Fruit fly (Drosophila melanogaster) S2 (cell line): ENCODE data around the gene ich.

ENCODE experiments used
- CG8478 ChIP-seq: fragments of >200 bp; optimal IDR thresholded peaks from 2 replicates; lab custom pipeline; 2018
- CTCF ChIP-seq, 2 experiments: fragments of >200 bp; optimal IDR thresholded peaks; 2 replicates each; lab custom pipeline; 2018

DNA sequence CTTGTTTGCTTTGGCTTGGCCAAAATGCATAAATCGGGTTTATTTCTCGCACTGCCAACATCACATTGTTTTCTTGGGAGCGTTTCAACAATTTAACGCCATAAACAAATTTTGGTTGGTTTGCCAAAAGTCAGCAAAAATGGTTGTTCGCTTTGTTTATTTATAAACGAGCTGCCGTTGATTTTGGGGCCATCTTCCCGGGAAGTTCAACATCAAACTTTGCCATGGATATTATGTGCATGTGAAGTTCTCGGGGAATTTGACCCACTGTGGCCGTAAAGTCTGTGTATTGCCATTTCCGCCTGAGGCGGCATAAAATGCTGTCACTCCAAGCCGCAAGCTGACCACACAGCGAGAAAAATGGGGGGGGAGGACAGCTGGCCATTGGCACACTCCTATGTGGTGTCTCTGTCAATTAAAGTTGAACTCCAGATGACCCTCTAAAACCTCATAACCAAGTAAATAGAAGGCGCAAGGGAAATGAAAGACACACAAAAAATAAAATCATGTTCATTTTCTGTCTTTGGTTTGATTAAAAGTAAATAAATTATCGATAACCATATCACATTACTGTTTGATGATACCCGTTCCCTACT is 39.0 kb downstream of the ich start:
- no peak for TF ChIP-seq CG8478 (lab: Kevin White, UChicago)
- no peak for TF ChIP-seq CTCF (optimal IDR thresholded peaks at IDR 0.05; lab: Kevin White, UChicago)
